Fruit fly (Drosophila melanogaster) whole organism, embryonic: ENCODE data around the gene CG32459.

Experiments used
- C15 ChIP-seq: fragments of 200-800 bp; sonication (Bioruptor generic); IDR thresholded peaks from 3 replicates; pipeline ENCODE4 v1.3.6; 2022; ENCODE audit warnings: missing biosample characterization, missing genetic modification characterization
- CG11456 ChIP-seq: fragments of 200-800 bp; sonication (Bioruptor generic); IDR thresholded peaks from 3 replicates; pipeline ENCODE4 v1.3.6; 2022; ENCODE audit warnings: missing biosample characterization, missing genetic modification characterization
- CG11723 ChIP-seq: fragments of 200-800 bp; sonication (Bioruptor generic); optimal IDR thresholded peaks from 2 replicates; lab custom pipeline; 2017; ENCODE audit warnings: missing biosample characterization, mild to moderate bottlenecking, missing genetic modification characterization
- CG15269 ChIP-seq: fragments of 200-800 bp; sonication (Bioruptor generic); optimal IDR thresholded peaks from 2 replicates; lab custom pipeline; 2018; ENCODE audit warnings: missing biosample characterization, mild to moderate bottlenecking, missing genetic modification characterization, moderate library complexity
- CG1529 ChIP-seq: fragments of 200-800 bp; sonication (Bioruptor generic); optimal IDR thresholded peaks from 3 replicates; lab custom pipeline; 2018; ENCODE audit warnings: missing biosample characterization, missing genetic modification characterization
- CG18262 ChIP-seq: fragments of 200-800 bp; optimal IDR thresholded peaks from 3 replicates; lab custom pipeline; 2019; ENCODE audit warnings: missing biosample characterization, mild to moderate bottlenecking, missing genetic modification characterization, moderate library complexity
- CG3281 ChIP-seq: fragments of 200-800 bp; sonication (Bioruptor generic); optimal IDR thresholded peaks from 3 replicates; lab custom pipeline; 2017; ENCODE audit warnings: missing biosample characterization, mild to moderate bottlenecking, missing genetic modification characterization
- CG34376 ChIP-seq: fragments of 200-800 bp; sonication (Bioruptor generic); optimal IDR thresholded peaks from 2 replicates; lab custom pipeline; 2018; ENCODE audit warnings: missing biosample characterization, mild to moderate bottlenecking, missing genetic modification characterization
- CG3838 ChIP-seq: fragments of 200-800 bp; sonication (Bioruptor generic); optimal IDR thresholded peaks from 3 replicates; lab custom pipeline; 2016; ENCODE audit warnings: missing biosample characterization, missing genetic modification characterization
- CG4854 ChIP-seq: fragments of 200-800 bp; sonication (Bioruptor generic); optimal IDR thresholded peaks from 2 replicates; lab custom pipeline; 2016; ENCODE audit warnings: missing biosample characterization, missing genetic modification characterization, inconsistent platforms
- CG7271 ChIP-seq: fragments of 200-800 bp; sonication (Bioruptor generic); optimal IDR thresholded peaks from 2 replicates; lab custom pipeline; 2018; ENCODE audit warnings: missing biosample characterization, mild to moderate bottlenecking, missing genetic modification characterization, moderate library complexity
- CG7372 ChIP-seq: fragments of 200-800 bp; sonication (Bioruptor generic); IDR thresholded peaks from 2 replicates; pipeline ENCODE4 v1.3.6; 2022; ENCODE audit warnings: missing biosample characterization, missing genetic modification characterization
- Dref ChIP-seq: fragments of 200-800 bp; sonication (Bioruptor generic); IDR thresholded peaks from 2 replicates; pipeline ENCODE4 v1.3.6; 2022; ENCODE audit warnings: missing biosample characterization, missing genetic modification characterization
- GATAe ChIP-seq: fragments of 200-800 bp; sonication (Bioruptor generic); conservative IDR thresholded peaks from 2 replicates; pipeline ENCODE4 v1.3.6; 2022; ENCODE audit warnings: missing biosample characterization, missing genetic modification characterization
- Hey ChIP-seq: fragments of 200-800 bp; sonication (Bioruptor generic); optimal IDR thresholded peaks from 3 replicates; lab custom pipeline; 2018; ENCODE audit warnings: missing biosample characterization, mild to moderate bottlenecking, missing genetic modification characterization
- HmgZ ChIP-seq: fragments of 200-800 bp; sonication (Bioruptor generic); optimal IDR thresholded peaks from 2 replicates; lab custom pipeline; 2018; ENCODE audit warnings: missing biosample characterization, mild to moderate bottlenecking, missing genetic modification characterization
- Hmr ChIP-seq: fragments of 200-800 bp; sonication (Bioruptor generic); optimal IDR thresholded peaks from 3 replicates; lab custom pipeline; 2017; ENCODE audit warnings: mild to moderate bottlenecking, missing biosample characterization, missing genetic modification reagents, missing genetic modification characterization
- Hr78 ChIP-seq, 2 experiments: fragments of 200-800 bp in 1 of 2; fragments of >200 bp in 1 of 2; sonication (Bioruptor generic) in 1 of 2; optimal IDR thresholded peaks; 2 replicates each; lab custom pipeline; 2017 to 2019; ENCODE audit warnings: missing biosample characterization in 2 of 2, missing genetic modification characterization in 2 of 2, mild to moderate bottlenecking in 1 of 2, moderate library complexity in 1 of 2
- Mad ChIP-seq: fragments of 200-800 bp; sonication (Bioruptor generic); optimal IDR thresholded peaks from 2 replicates; lab custom pipeline; 2016; ENCODE audit warnings: missing biosample characterization, missing genetic modification characterization
- Med ChIP-seq: fragments of 200-800 bp; sonication (Bioruptor generic); peaks from one replicate; lab custom pipeline; 2016; ENCODE audit warnings: missing biosample characterization, missing genetic modification characterization, mild to moderate bottlenecking, inconsistent platforms, moderate library complexity
- Opbp ChIP-seq: fragments of 200-800 bp; sonication (Bioruptor generic); IDR thresholded peaks from 3 replicates; pipeline ENCODE4 v1.3.6; 2022; ENCODE audit warnings: missing biosample characterization, missing genetic modification characterization; ENCODE audit not compliant: partially characterized antibody
- Pdp1 ChIP-seq, 2 experiments: fragments of 200-800 bp; sonication (Bioruptor generic); optimal IDR thresholded peaks; 3 replicates each; lab custom pipeline; 2016; ENCODE audit warnings: missing biosample characterization in 2 of 2, missing genetic modification characterization in 2 of 2, mild to moderate bottlenecking in 1 of 2, moderate library complexity in 1 of 2
- Sox102F ChIP-seq: fragments of 200-800 bp; sonication (Bioruptor generic); optimal IDR thresholded peaks from 2 replicates; lab custom pipeline; 2018; ENCODE audit warnings: missing biosample characterization, mild to moderate bottlenecking, missing genetic modification characterization, moderate library complexity
- Taf1 ChIP-seq: fragments of 200-800 bp; sonication (Bioruptor generic); IDR thresholded peaks from 2 replicates; pipeline ENCODE4 v1.3.6; 2022; ENCODE audit warnings: missing biosample characterization, missing genetic modification characterization
- Vsx1 ChIP-seq: fragments of 200-800 bp; sonication (Bioruptor generic); optimal IDR thresholded peaks from 2 replicates; lab custom pipeline; 2017; ENCODE audit warnings: missing biosample characterization, mild to moderate bottlenecking, missing genetic modification characterization, missing genetic modification reagents
- cg ChIP-seq: fragments of 200-800 bp; sonication (Bioruptor generic); optimal IDR thresholded peaks from 3 replicates; lab custom pipeline; 2019; ENCODE audit warnings: missing biosample characterization, mild to moderate bottlenecking, missing genetic modification characterization, moderate library complexity
- chinmo ChIP-seq: fragments of 200-800 bp; sonication (Bioruptor generic); IDR thresholded peaks from 4 replicates; pipeline ENCODE4 v1.3.6; 2022; ENCODE audit warnings: missing biosample characterization, missing genetic modification characterization; ENCODE audit not compliant: partially characterized antibody
- cwo ChIP-seq: fragments of 200-800 bp; sonication (Bioruptor generic); optimal IDR thresholded peaks from 3 replicates; lab custom pipeline; 2017; ENCODE audit warnings: missing biosample characterization, missing genetic modification characterization, mild to moderate bottlenecking, moderate library complexity, missing genetic modification reagents
- exex ChIP-seq: fragments of 200-800 bp; sonication (Bioruptor generic); optimal IDR thresholded peaks from 4 replicates; lab custom pipeline; 2018; ENCODE audit warnings: missing biosample characterization, mild to moderate bottlenecking, missing genetic modification characterization, moderate library complexity
- grn ChIP-seq: fragments of 200-800 bp; sonication (Bioruptor generic); optimal IDR thresholded peaks from 3 replicates; lab custom pipeline; 2017; ENCODE audit warnings: missing biosample characterization, missing genetic modification characterization
- lbe ChIP-seq: fragments of 200-800 bp; sonication (Bioruptor generic); optimal IDR thresholded peaks from 2 replicates; lab custom pipeline; 2016; ENCODE audit warnings: missing biosample characterization, mild to moderate bottlenecking, missing genetic modification characterization
- mirr ChIP-seq: fragments of 200-800 bp; sonication (Bioruptor generic); optimal IDR thresholded peaks from 3 replicates; lab custom pipeline; 2018; ENCODE audit warnings: missing biosample characterization, mild to moderate bottlenecking, missing genetic modification characterization
- sd ChIP-seq: fragments of 200-800 bp; sonication (Bioruptor generic); optimal IDR thresholded peaks from 3 replicates; lab custom pipeline; 2018; ENCODE audit warnings: missing biosample characterization, mild to moderate bottlenecking, missing genetic modification characterization, moderate library complexity
- sug ChIP-seq: fragments of 200-800 bp; optimal IDR thresholded peaks from 2 replicates; lab custom pipeline; 2019; ENCODE audit warnings: missing biosample characterization, mild to moderate bottlenecking, missing genetic modification characterization, moderate library complexity
- wek ChIP-seq: fragments of 200-800 bp; sonication (Bioruptor generic); optimal IDR thresholded peaks from 3 replicates; lab custom pipeline; 2018; ENCODE audit warnings: missing biosample characterization, mild to moderate bottlenecking, missing genetic modification characterization, moderate library complexity

CG32459 gene

DNA sequence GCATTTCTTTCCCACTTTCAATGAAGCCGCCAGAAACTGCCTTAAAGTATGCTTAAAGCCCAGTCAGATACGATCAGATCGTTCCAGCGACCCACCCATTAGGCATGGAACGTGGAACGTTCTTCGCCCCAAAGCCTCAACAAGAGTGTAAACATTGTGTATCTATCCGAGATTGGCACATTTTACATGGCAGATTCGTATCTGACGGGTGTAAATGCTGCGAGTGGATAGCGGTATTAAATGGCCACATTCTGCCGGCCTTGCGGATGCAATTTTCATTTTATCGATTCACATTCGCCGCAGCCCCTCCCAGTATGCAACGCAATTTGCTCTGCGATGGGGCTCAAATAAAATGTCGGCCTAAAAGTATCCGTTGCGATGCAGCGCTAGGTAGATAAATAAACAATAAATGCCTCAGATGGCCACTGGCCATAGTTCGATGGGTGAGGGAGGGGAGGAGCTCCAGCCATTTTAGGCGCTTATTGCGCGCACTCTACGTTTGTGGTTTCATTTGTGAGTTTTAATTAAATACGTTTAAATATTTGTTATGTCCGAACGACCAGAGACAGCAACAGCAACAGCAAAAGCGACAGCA lies 38.9 kb upstream of the CG32459 start (continued):
- TF ChIP-seq Hmr (GFP tag; lab: Kevin White, UChicago), result peak; percentile 11

- peak in 1 of 2 experiments; percentile 57 for TF ChIP-seq Pdp1 (GFP tag; optimal IDR thresholded peaks at IDR 0.05; lab: Kevin White, UChicago)
- 0 out of 4 replicates have a peak, but pooled peaks have one; percentile 24 for TF ChIP-seq chinmo (GFP tag; lab: Robert Waterston, UW)
- TF ChIP-seq exex (tag; lab: Kevin White, UChicago), result peak; percentile 76
- no peak for TF ChIP-seq CG7372 (GFP tag; lab: Robert Waterston, UW)
- TF ChIP-seq, all 482 proteins: peak for 3
Measured at dm6 chr3L:22891009-22891408, 35.1 kb upstream of the CG32459 start.

- TF ChIP-seq CG11456 (GFP tag; lab: Robert Waterston, UW) (0 out of 3 replicates have a peak, but pooled peaks have one; percentile 7), HmgZ (tag; lab: Kevin White, UChicago) (peak; percentile 39), CG4854 (no peak), cg (GFP tag; lab: Kevin White, UChicago) (no peak), GATAe (GFP tag; lab: Robert Waterston, UW) (peak; percentile 43; the same call in 1 of the 2 replicates), C15 (GFP tag; lab: Robert Waterston, UW) (no peak), Vsx1 (GFP tag; lab: Kevin White, UChicago) (peak; percentile 33), wek (GFP tag; lab: Kevin White, UChicago) (no peak), CG3838 (GFP tag; lab: Kevin White, UChicago) (no peak), Hr78 (GFP tag; optimal IDR thresholded peaks at IDR 0.05; lab: Kevin White, UChicago) (peak in 1 of 2 experiments; percentile 79), CG7271 (tag; lab: Kevin White, UChicago) (no peak), lbe (GFP tag; lab: Kevin White, UChicago) (no peak), Taf1 (no peak), mirr (peak; percentile 42), CG3281 (GFP tag; lab: Kevin White, UChicago) (no peak), CG18262 (tag; lab: Kevin White, UChicago) (no peak), Opbp (0 out of 3 replicates have a peak, but pooled peaks have one; percentile 12), CG15269 (tag; lab: Kevin White, UChicago) (no peak), grn (GFP tag; lab: Kevin White, UChicago) (peak; percentile 85), Hey (tag; lab: Kevin White, UChicago) (peak; percentile 99), Mad (no peak), Med (GFP tag; lab: Kevin White, UChicago) (peak; percentile 34), CG11723 (GFP tag; lab: Kevin White, UChicago) (no peak), sug (tag; lab: Kevin White, UChicago) (peak; percentile 81), cwo (GFP tag; lab: Kevin White, UChicago) (peak; percentile 16), sd (tag; lab: Kevin White, UChicago) (peak; percentile 75), Dref (GFP tag; lab: Robert Waterston, UW) (no peak), exex (tag; lab: Kevin White, UChicago) (peak; percentile 97), CG34376 (GFP tag; lab: Kevin White, UChicago) (peak; percentile 58), Sox102F (GFP tag; lab: Kevin White, UChicago) (no peak), CG1529 (no peak)
Measured at dm6 chr3L:22890024-22890423, 34.2 kb upstream of the CG32459 start.
